Worm (Caenorhabditis elegans) whole organism, early embryonic: ENCODE results near the gene sre-34.

Experiments
- ceh-13 ChIP-seq: fragments of 200-800 bp; sonication (Bioruptor generic); optimal IDR thresholded peaks from 2 replicates; lab custom pipeline; 2018; ENCODE audit warnings: mild to moderate bottlenecking, missing genetic modification characterization, missing compliant biosample characterization
- ets-7 ChIP-seq: sonication (generic microtip); optimal IDR thresholded peaks from 2 replicates; lab custom pipeline; 2016; ENCODE audit warnings: missing genotype, missing genetic modification characterization, missing compliant biosample characterization

ce11 chrII:12496981-12497380 lies 47.0 kb downstream of the sre-34 start, which contains the start of gene T21B4.3:
- TF ChIP-seq ets-7 (no peak), ceh-13 (GFP tag; lab: Kevin White, UChicago) (no peak)
